Fruit fly (Drosophila melanogaster): ENCODE data around the gene Tace.

dm6 chr3R:30036609-30037008, 36.3 kb downstream of the Tace start, which contains the start of gene ZIPIC:
- no peak for TF ChIP-seq h (optimal IDR thresholded peaks at IDR 0.05)
- no peak for TF ChIP-seq psq (optimal IDR thresholded peaks at IDR 0.05)
- TF ChIP-seq ttk (optimal IDR thresholded peaks at IDR 0.05) = no peak
- no peak for TF ChIP-seq Myc (optimal IDR thresholded peaks at IDR 0.05)
- no peak for TF ChIP-seq Sin3A (optimal IDR thresholded peaks at IDR 0.05)
- TF ChIP-seq insv (optimal IDR thresholded peaks at IDR 0.05) = no peak

Measured in Kc167 (cell line).